Fruit fly (Drosophila melanogaster) whole organism, embryonic: Measurements from ENCODE around the gene Mvd.

Experiments
- C15 ChIP-seq: fragments of 200-800 bp; sonication (Bioruptor generic); IDR thresholded peaks from 3 replicates; pipeline ENCODE4 v1.3.6; 2022; ENCODE audit warnings: missing biosample characterization, missing genetic modification characterization
- CG10366 ChIP-seq: fragments of 200-800 bp; sonication (Bioruptor generic); IDR thresholded peaks from 2 replicates; pipeline ENCODE4 v1.3.6; 2022; ENCODE audit warnings: missing biosample characterization, missing genetic modification characterization
- CG12299 ChIP-seq: fragments of 200-800 bp; sonication (Bioruptor generic); optimal IDR thresholded peaks from 2 replicates; lab custom pipeline; 2018; ENCODE audit warnings: missing biosample characterization, mild to moderate bottlenecking, missing genetic modification characterization
- CG12942 ChIP-seq: fragments of 200-800 bp; sonication (Bioruptor generic); optimal IDR thresholded peaks from 3 replicates; lab custom pipeline; 2016; ENCODE audit warnings: missing biosample characterization, missing genetic modification characterization
- CG13287 ChIP-seq: fragments of 200-800 bp; sonication (Bioruptor generic); IDR thresholded peaks from 2 replicates; pipeline ENCODE4 v1.3.6; 2022; ENCODE audit warnings: missing biosample characterization, missing genetic modification characterization; ENCODE audit not compliant: partially characterized antibody
- CG14860 ChIP-seq: fragments of 200-800 bp; sonication (Bioruptor generic); IDR thresholded peaks from 3 replicates; pipeline ENCODE4 v1.3.6; 2022; ENCODE audit warnings: missing biosample characterization, missing genetic modification characterization; ENCODE audit not compliant: partially characterized antibody
- CG1529 ChIP-seq: fragments of 200-800 bp; sonication (Bioruptor generic); optimal IDR thresholded peaks from 3 replicates; lab custom pipeline; 2018; ENCODE audit warnings: missing biosample characterization, missing genetic modification characterization
- CG15479 ChIP-seq: fragments of 200-800 bp; sonication (Bioruptor generic); optimal IDR thresholded peaks from 3 replicates; lab custom pipeline; 2019; ENCODE audit warnings: missing biosample characterization, mild to moderate bottlenecking, missing genetic modification characterization, moderate library complexity
- CG15514 ChIP-seq: fragments of 200-800 bp; sonication (Bioruptor generic); optimal IDR thresholded peaks from 3 replicates; lab custom pipeline; 2017; ENCODE audit warnings: missing biosample characterization, missing genetic modification characterization, mild to moderate bottlenecking, moderate library complexity, missing genetic modification reagents
- CG15696 ChIP-seq: fragments of 200-800 bp; sonication (Bioruptor generic); optimal IDR thresholded peaks from 2 replicates; lab custom pipeline; 2019; ENCODE audit warnings: missing biosample characterization, mild to moderate bottlenecking, missing genetic modification characterization, moderate library complexity
- CG17802 ChIP-seq: fragments of 200-800 bp; sonication (Bioruptor generic); optimal IDR thresholded peaks from 2 replicates; lab custom pipeline; 2018; ENCODE audit warnings: missing biosample characterization, mild to moderate bottlenecking, missing genetic modification characterization, moderate library complexity
- CG1792 ChIP-seq: fragments of 200-800 bp; sonication (Bioruptor generic); optimal IDR thresholded peaks from 2 replicates; lab custom pipeline; 2016; ENCODE audit warnings: missing biosample characterization, missing genetic modification characterization
- CG31441 ChIP-seq: fragments of 200-800 bp; sonication (Bioruptor generic); IDR thresholded peaks from 2 replicates; pipeline ENCODE4 v1.3.6; 2022; ENCODE audit warnings: missing biosample characterization, missing genetic modification characterization
- CG3281 ChIP-seq: fragments of 200-800 bp; sonication (Bioruptor generic); optimal IDR thresholded peaks from 3 replicates; lab custom pipeline; 2017; ENCODE audit warnings: missing biosample characterization, mild to moderate bottlenecking, missing genetic modification characterization
- CG3838 ChIP-seq: fragments of 200-800 bp; sonication (Bioruptor generic); optimal IDR thresholded peaks from 3 replicates; lab custom pipeline; 2016; ENCODE audit warnings: missing biosample characterization, missing genetic modification characterization
- CG5245 ChIP-seq: fragments of 200-800 bp; sonication (Bioruptor generic); optimal IDR thresholded peaks from 3 replicates; lab custom pipeline; 2016; ENCODE audit warnings: missing biosample characterization, missing genetic modification characterization
- CG6254 ChIP-seq: fragments of 200-800 bp; sonication (Bioruptor generic); optimal IDR thresholded peaks from 3 replicates; lab custom pipeline; 2017; ENCODE audit warnings: mild to moderate bottlenecking, missing biosample characterization, missing genetic modification reagents, missing genetic modification characterization
- CG6654 ChIP-seq: fragments of 200-800 bp; sonication (Bioruptor generic); optimal IDR thresholded peaks from 2 replicates; lab custom pipeline; 2017; ENCODE audit warnings: missing biosample characterization, mild to moderate bottlenecking, missing genetic modification characterization
- CG7372 ChIP-seq: fragments of 200-800 bp; sonication (Bioruptor generic); IDR thresholded peaks from 2 replicates; pipeline ENCODE4 v1.3.6; 2022; ENCODE audit warnings: missing biosample characterization, missing genetic modification characterization
- CG8359 ChIP-seq: fragments of 200-800 bp; sonication (Bioruptor generic); optimal IDR thresholded peaks from 2 replicates; lab custom pipeline; 2017; ENCODE audit warnings: missing biosample characterization, mild to moderate bottlenecking, missing genetic modification characterization, borderline replicate concordance
- Dbx ChIP-seq: fragments of 200-800 bp; sonication (Bioruptor generic); IDR thresholded peaks from 3 replicates; pipeline ENCODE4 v1.3.6; 2022; ENCODE audit warnings: missing biosample characterization, missing genetic modification characterization
- ERR ChIP-seq: fragments of 200-800 bp; sonication (Bioruptor generic); optimal IDR thresholded peaks from 2 replicates; lab custom pipeline; 2016; ENCODE audit warnings: missing biosample characterization, missing genetic modification characterization
- Elba2 ChIP-seq: fragments of 200-800 bp; sonication (Bioruptor generic); optimal IDR thresholded peaks from 3 replicates; lab custom pipeline; 2016; ENCODE audit warnings: missing biosample characterization, missing genetic modification characterization
- Fer1 ChIP-seq: fragments of 200-800 bp; sonication (Bioruptor generic); optimal IDR thresholded peaks from 2 replicates; lab custom pipeline; 2017; ENCODE audit warnings: missing biosample characterization, mild to moderate bottlenecking, missing genetic modification characterization
- Jarid2 ChIP-seq: fragments of 200-800 bp; sonication (Bioruptor generic); optimal IDR thresholded peaks from 3 replicates; lab custom pipeline; 2017; ENCODE audit warnings: mild to moderate bottlenecking, missing biosample characterization, missing genetic modification reagents, missing genetic modification characterization
- Lhr ChIP-seq: fragments of 200-800 bp; sonication (Bioruptor generic); optimal IDR thresholded peaks from 3 replicates; lab custom pipeline; 2017; ENCODE audit warnings: mild to moderate bottlenecking, missing biosample characterization, missing genetic modification reagents, missing genetic modification characterization
- MESR4 ChIP-seq: fragments of 200-800 bp; sonication (Bioruptor generic); optimal IDR thresholded peaks from 2 replicates; lab custom pipeline; 2018; ENCODE audit warnings: missing biosample characterization, mild to moderate bottlenecking, missing genetic modification characterization, moderate library complexity
- Max ChIP-seq: fragments of 200-800 bp; sonication (Bioruptor generic); optimal IDR thresholded peaks from 2 replicates; lab custom pipeline; 2016; ENCODE audit warnings: missing biosample characterization, mild to moderate bottlenecking, missing genetic modification characterization
- Mrtf ChIP-seq: fragments of 200-800 bp; sonication (Bioruptor generic); IDR thresholded peaks from 3 replicates; pipeline ENCODE4 v1.3.6; 2022; ENCODE audit warnings: missing biosample characterization, missing genetic modification characterization
- Optix ChIP-seq: fragments of 200-800 bp; sonication (Bioruptor generic); IDR thresholded peaks from 3 replicates; pipeline ENCODE4 v1.3.6; 2022; ENCODE audit warnings: missing biosample characterization, missing genetic modification characterization
- Rx ChIP-seq: fragments of 200-800 bp; sonication (Bioruptor generic); IDR thresholded peaks from 2 replicates; pipeline ENCODE4 v1.3.6; 2022; ENCODE audit warnings: missing biosample characterization, missing genetic modification characterization
- Vsx1 ChIP-seq: fragments of 200-800 bp; sonication (Bioruptor generic); optimal IDR thresholded peaks from 2 replicates; lab custom pipeline; 2017; ENCODE audit warnings: missing biosample characterization, mild to moderate bottlenecking, missing genetic modification characterization, missing genetic modification reagents
- ash1 ChIP-seq: fragments of 200-800 bp; sonication (Bioruptor generic); optimal IDR thresholded peaks from 2 replicates; lab custom pipeline; 2018; ENCODE audit warnings: missing biosample characterization, mild to moderate bottlenecking, missing genetic modification characterization
- crol ChIP-seq: fragments of 200-800 bp; sonication (Bioruptor generic); IDR thresholded peaks from 2 replicates; pipeline ENCODE4 v1.3.6; 2022; ENCODE audit warnings: missing biosample characterization, missing genetic modification characterization
- eyg ChIP-seq: fragments of 200-800 bp; sonication (Bioruptor generic); optimal IDR thresholded peaks from 3 replicates; lab custom pipeline; 2016; ENCODE audit warnings: missing biosample characterization, missing genetic modification characterization
- fd3F ChIP-seq: fragments of 200-800 bp; sonication (Bioruptor generic); optimal IDR thresholded peaks from 2 replicates; lab custom pipeline; 2018; ENCODE audit warnings: missing biosample characterization, mild to moderate bottlenecking, missing genetic modification characterization, moderate library complexity
- gcm ChIP-seq: fragments of 200-800 bp; sonication (Bioruptor generic); optimal IDR thresholded peaks from 2 replicates; lab custom pipeline; 2019; ENCODE audit warnings: missing biosample characterization, mild to moderate bottlenecking, missing genetic modification characterization, moderate library complexity
- hth ChIP-seq: fragments of >200 bp; optimal IDR thresholded peaks from 2 replicates; lab custom pipeline; 2017; ENCODE audit warnings: inconsistent platforms
- knrl ChIP-seq: fragments of 200-800 bp; sonication (Bioruptor generic); IDR thresholded peaks from 3 replicates; pipeline ENCODE4 v1.3.6; 2022; ENCODE audit warnings: missing biosample characterization, missing genetic modification characterization; ENCODE audit not compliant: partially characterized antibody
- lbe ChIP-seq: fragments of 200-800 bp; sonication (Bioruptor generic); optimal IDR thresholded peaks from 2 replicates; lab custom pipeline; 2016; ENCODE audit warnings: missing biosample characterization, mild to moderate bottlenecking, missing genetic modification characterization
- lov ChIP-seq, 2 experiments: fragments of 200-800 bp in 1 of 2; fragments of >200 bp in 1 of 2; sonication (Bioruptor generic) in 1 of 2; IDR thresholded peaks in 1 of 2; optimal IDR thresholded peaks in 1 of 2; 2 replicates in 1 of 2; 3 replicates in 1 of 2; pipeline versions ENCODE4 v1.3.6 to Lab custom; 2017 to 2022; ENCODE audit warnings: missing biosample characterization in 1 of 2, missing genetic modification characterization in 1 of 2
- mld ChIP-seq: fragments of 200-800 bp; sonication (Bioruptor generic); IDR thresholded peaks from 3 replicates; pipeline ENCODE4 v1.3.6; 2022; ENCODE audit warnings: missing biosample characterization, missing genetic modification characterization; ENCODE audit not compliant: partially characterized antibody
- oc ChIP-seq: fragments of 200-800 bp; sonication (Bioruptor generic); optimal IDR thresholded peaks from 2 replicates; lab custom pipeline; 2018; ENCODE audit warnings: missing biosample characterization, mild to moderate bottlenecking, missing genetic modification characterization, moderate library complexity
- run ChIP-seq: fragments of 200-800 bp; sonication (Bioruptor generic); optimal IDR thresholded peaks from 3 replicates; lab custom pipeline; 2018; ENCODE audit warnings: missing biosample characterization, mild to moderate bottlenecking, missing genetic modification characterization
- schlank ChIP-seq: fragments of 200-800 bp; sonication (Bioruptor generic); optimal IDR thresholded peaks from 2 replicates; lab custom pipeline; 2018; ENCODE audit warnings: missing biosample characterization, mild to moderate bottlenecking, missing genetic modification characterization
- tll ChIP-seq, 2 experiments: fragments of 200-800 bp in 1 of 2; fragments of >200 bp in 1 of 2; sonication (Bioruptor generic) in 1 of 2; optimal IDR thresholded peaks; 2 replicates each; lab custom pipeline; 2017 to 2019; ENCODE audit warnings: missing biosample characterization in 2 of 2, missing genetic modification characterization in 2 of 2, mild to moderate bottlenecking in 1 of 2, moderate library complexity in 1 of 2
- twi ChIP-seq: fragments of 200-800 bp; optimal IDR thresholded peaks from 2 replicates; lab custom pipeline; 2019; ENCODE audit warnings: missing biosample characterization, mild to moderate bottlenecking, missing genetic modification characterization, moderate library complexity
- zen ChIP-seq: fragments of 200-800 bp; sonication (Bioruptor generic); optimal IDR thresholded peaks from 3 replicates; lab custom pipeline; 2018; ENCODE audit warnings: missing biosample characterization, mild to moderate bottlenecking, missing genetic modification characterization, moderate library complexity

The Mvd gene

DNA sequence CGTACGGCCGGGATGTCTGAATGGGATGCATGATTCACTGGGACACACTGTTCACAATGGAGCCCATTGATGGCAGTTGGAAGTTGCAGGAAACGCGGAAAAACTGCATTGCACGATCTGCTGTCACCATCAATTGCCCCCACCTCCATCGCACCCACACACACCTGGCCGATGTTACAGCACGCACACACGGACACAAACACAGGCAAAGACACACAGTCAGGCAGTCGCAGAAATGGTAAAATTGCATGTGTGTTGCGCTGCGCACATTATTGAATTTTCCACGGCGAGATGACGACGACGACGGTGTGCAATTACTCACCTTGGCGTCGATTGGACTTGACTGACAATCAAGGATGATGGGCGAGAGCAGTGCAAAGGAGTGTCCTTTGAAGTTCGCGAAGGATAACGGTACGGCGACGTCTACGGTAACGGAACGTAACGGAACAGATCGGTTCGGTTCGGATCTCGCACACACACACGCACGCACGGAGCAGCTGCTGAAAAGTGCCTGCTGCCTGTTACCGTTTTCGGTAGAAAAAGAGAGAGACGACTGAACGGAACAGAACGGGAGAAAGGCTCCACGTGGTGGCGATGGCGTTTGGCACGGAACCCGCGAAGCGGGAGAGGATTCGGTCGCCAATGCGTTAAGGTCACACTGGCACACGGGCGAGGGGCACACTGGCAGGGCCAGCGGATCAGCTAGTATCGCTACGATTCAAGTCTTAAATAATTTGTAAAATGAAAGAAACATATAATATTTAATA lies 38.8 kb upstream of the Mvd start, which contains the start of the genes CG9281 and CG15601 (continued):
- TF ChIP-seq crol (GFP tag; lab: Robert Waterston, UW) (no peak), gcm (no peak), C15 (GFP tag; lab: Robert Waterston, UW) (no peak), hth (lab: Kevin White, UChicago) (no peak), lov (optimal IDR thresholded peaks at IDR 0.05; lab: Kevin White, UChicago) (no peak), lov (GFP tag; IDR thresholded peaks at IDR 0.05; lab: Robert Waterston, UW) (no peak), ERR (GFP tag; lab: Kevin White, UChicago) (no peak), CG8359 (GFP tag; lab: Kevin White, UChicago) (no peak), CG13287 (GFP tag; lab: Robert Waterston, UW) (peak; percentile 20; the same call in 1 of the 2 replicates), CG14860 (GFP tag; lab: Robert Waterston, UW) (no peak), CG15479 (peak; percentile 96), lbe (GFP tag; lab: Kevin White, UChicago) (no peak), Jarid2 (GFP tag; lab: Kevin White, UChicago) (no peak), CG3281 (GFP tag; lab: Kevin White, UChicago) (no peak), CG17802 (tag; lab: Kevin White, UChicago) (no peak), ash1 (no peak), CG10366 (GFP tag; lab: Robert Waterston, UW) (no peak), run (no peak), eyg (no peak), Dbx (GFP tag; lab: Robert Waterston, UW) (no peak), Rx (GFP tag; lab: Robert Waterston, UW) (no peak), Optix (GFP tag; lab: Robert Waterston, UW) (no peak), schlank (tag; lab: Kevin White, UChicago) (no peak), CG12299 (tag; lab: Kevin White, UChicago) (no peak), CG31441 (GFP tag; lab: Robert Waterston, UW) (no peak), Mrtf (no peak), CG15696 (no peak), knrl (peak; percentile 48; the same call in 1 of the 3 replicates), CG3838 (GFP tag; lab: Kevin White, UChicago) (no peak), Vsx1 (GFP tag; lab: Kevin White, UChicago) (no peak), mld (GFP tag; lab: Robert Waterston, UW) (no peak), Max (GFP tag; lab: Kevin White, UChicago) (peak; percentile 87), MESR4 (peak; percentile 77), Elba2 (GFP tag; lab: Kevin White, UChicago) (no peak), tll (GFP tag; optimal IDR thresholded peaks at IDR 0.05; lab: Kevin White, UChicago) (no peak), CG12942 (GFP tag; lab: Kevin White, UChicago) (no peak), Fer1 (GFP tag; lab: Kevin White, UChicago) (no peak), CG6654 (GFP tag; lab: Kevin White, UChicago) (no peak), CG15514 (GFP tag; lab: Kevin White, UChicago) (peak; percentile 53), twi (no peak), oc (no peak), CG1529 (no peak), CG6254 (GFP tag; lab: Kevin White, UChicago) (no peak), zen (tag; lab: Kevin White, UChicago) (no peak), fd3F (GFP tag; lab: Kevin White, UChicago) (no peak), Lhr (peak; percentile 54), CG1792 (no peak), CG5245 (GFP tag; lab: Kevin White, UChicago) (no peak), CG7372 (GFP tag; lab: Robert Waterston, UW) (no peak)
